Fruit fly (Drosophila melanogaster) whole organism, embryonic: ENCODE results near the gene CG43993.

ENCODE experiments used
- Asciz ChIP-seq: fragments of 200-800 bp; sonication (Bioruptor generic); optimal IDR thresholded peaks from 2 replicates; lab custom pipeline; 2017; ENCODE audit warnings: missing biosample characterization, mild to moderate bottlenecking, missing genetic modification characterization, missing genetic modification reagents
- Awh ChIP-seq: fragments of 200-800 bp; sonication (Bioruptor generic); IDR thresholded peaks from 2 replicates; pipeline ENCODE4, ENCODE4 v1.3.6; 2022; ENCODE audit warnings: missing biosample characterization, missing genetic modification characterization
- Bteb2 ChIP-seq: fragments of 200-800 bp; sonication (Bioruptor generic); optimal IDR thresholded peaks from 2 replicates; lab custom pipeline; 2016; ENCODE audit warnings: missing biosample characterization, missing genetic modification characterization
- CG10209 ChIP-seq: fragments of 200-800 bp; sonication (Bioruptor generic); optimal IDR thresholded peaks from 3 replicates; lab custom pipeline; 2017; ENCODE audit warnings: missing biosample characterization, mild to moderate bottlenecking, missing genetic modification characterization, missing genetic modification reagents
- CG10462 ChIP-seq: fragments of 200-800 bp; sonication (Bioruptor generic); optimal IDR thresholded peaks from 2 replicates; lab custom pipeline; 2016; ENCODE audit warnings: missing biosample characterization, missing genetic modification characterization
- CG11093 ChIP-seq: fragments of 200-800 bp; sonication (Bioruptor generic); IDR thresholded peaks from 3 replicates; pipeline ENCODE4 v1.3.6; 2022; ENCODE audit warnings: missing biosample characterization, missing genetic modification characterization
- CG1233 ChIP-seq: fragments of 200-800 bp; sonication (Bioruptor generic); optimal IDR thresholded peaks from 4 replicates; lab custom pipeline; 2018; ENCODE audit warnings: missing biosample characterization, mild to moderate bottlenecking, missing genetic modification characterization
- CG15011 ChIP-seq: fragments of 200-800 bp; sonication (Bioruptor generic); optimal IDR thresholded peaks from 3 replicates; lab custom pipeline; 2018; ENCODE audit warnings: missing biosample characterization, mild to moderate bottlenecking, missing genetic modification characterization
- CG1602 ChIP-seq: fragments of 200-800 bp; sonication (Bioruptor generic); optimal IDR thresholded peaks from 3 replicates; lab custom pipeline; 2016; ENCODE audit warnings: missing biosample characterization, missing genetic modification characterization
- CG17385 ChIP-seq: fragments of 200-800 bp; sonication (Bioruptor generic); optimal IDR thresholded peaks from 3 replicates; lab custom pipeline; 2018; ENCODE audit warnings: missing biosample characterization, mild to moderate bottlenecking, missing genetic modification characterization
- CG17568 ChIP-seq: fragments of 200-800 bp; sonication (Bioruptor generic); optimal IDR thresholded peaks from 2 replicates; lab custom pipeline; 2018; ENCODE audit warnings: missing biosample characterization, mild to moderate bottlenecking, missing genetic modification characterization, moderate library complexity
- CG17802 ChIP-seq: fragments of 200-800 bp; sonication (Bioruptor generic); optimal IDR thresholded peaks from 2 replicates; lab custom pipeline; 2018; ENCODE audit warnings: missing biosample characterization, mild to moderate bottlenecking, missing genetic modification characterization, moderate library complexity
- CG17912 ChIP-seq: fragments of 200-800 bp; sonication (Bioruptor generic); optimal IDR thresholded peaks from 2 replicates; lab custom pipeline; 2018; ENCODE audit warnings: missing biosample characterization, mild to moderate bottlenecking, missing genetic modification characterization
- CG18764 ChIP-seq: fragments of 200-800 bp; sonication (Bioruptor generic); optimal IDR thresholded peaks from 3 replicates; lab custom pipeline; 2016; ENCODE audit warnings: missing biosample characterization, missing genetic modification characterization
- CG30431 ChIP-seq: fragments of 200-800 bp; sonication (Bioruptor generic); optimal IDR thresholded peaks from 2 replicates; lab custom pipeline; 2017; ENCODE audit warnings: missing biosample characterization, missing genetic modification characterization
- CG31365 ChIP-seq: fragments of 200-800 bp; sonication (Bioruptor generic); optimal IDR thresholded peaks from 2 replicates; lab custom pipeline; 2018; ENCODE audit warnings: missing biosample characterization, mild to moderate bottlenecking, missing genetic modification characterization
- CG3163 ChIP-seq: fragments of 200-800 bp; sonication (Bioruptor generic); optimal IDR thresholded peaks from 3 replicates; lab custom pipeline; 2016; ENCODE audit warnings: missing biosample characterization, missing genetic modification characterization
- CG33557 ChIP-seq: fragments of 200-800 bp; sonication (Bioruptor generic); optimal IDR thresholded peaks from 2 replicates; lab custom pipeline; 2019; ENCODE audit warnings: missing biosample characterization, mild to moderate bottlenecking, missing genetic modification characterization, moderate library complexity
- CG3407 ChIP-seq: fragments of 200-800 bp; sonication (Bioruptor generic); optimal IDR thresholded peaks from 2 replicates; lab custom pipeline; 2018; ENCODE audit warnings: missing biosample characterization, mild to moderate bottlenecking, missing genetic modification characterization
- CG3726 ChIP-seq: fragments of 200-800 bp; sonication (Bioruptor generic); IDR thresholded peaks from 3 replicates; pipeline ENCODE4, ENCODE4 v1.3.6; 2022; ENCODE audit warnings: missing biosample characterization, missing genetic modification characterization
- CG6272 ChIP-seq: fragments of 200-800 bp; sonication (Bioruptor generic); IDR thresholded peaks from 2 replicates; pipeline ENCODE4 v1.3.6; 2022; ENCODE audit warnings: missing biosample characterization, missing genetic modification characterization
- CG6791 ChIP-seq: fragments of 200-800 bp; sonication (Bioruptor generic); IDR thresholded peaks from 3 replicates; pipeline ENCODE4 v1.3.6; 2022; ENCODE audit warnings: missing biosample characterization, missing genetic modification characterization; ENCODE audit not compliant: partially characterized antibody
- CG7556 ChIP-seq: fragments of 200-800 bp; sonication (Bioruptor generic); optimal IDR thresholded peaks from 2 replicates; lab custom pipeline; 2017; ENCODE audit warnings: missing biosample characterization, mild to moderate bottlenecking, missing genetic modification characterization
- CG7839 ChIP-seq: fragments of 200-800 bp; sonication (Bioruptor generic); optimal IDR thresholded peaks from 3 replicates; lab custom pipeline; 2018; ENCODE audit warnings: missing biosample characterization, mild to moderate bottlenecking, missing genetic modification characterization, moderate library complexity
- CG8089 ChIP-seq: fragments of 200-800 bp; sonication (Bioruptor generic); optimal IDR thresholded peaks from 3 replicates; lab custom pipeline; 2016; ENCODE audit warnings: missing biosample characterization, missing genetic modification characterization
- CG8359 ChIP-seq: fragments of 200-800 bp; sonication (Bioruptor generic); optimal IDR thresholded peaks from 2 replicates; lab custom pipeline; 2017; ENCODE audit warnings: missing biosample characterization, mild to moderate bottlenecking, missing genetic modification characterization, borderline replicate concordance
- CG8388 ChIP-seq: fragments of 200-800 bp; sonication (Bioruptor generic); optimal IDR thresholded peaks from 2 replicates; lab custom pipeline; 2019; ENCODE audit warnings: missing biosample characterization, mild to moderate bottlenecking, missing genetic modification characterization, moderate library complexity
- CG9437 ChIP-seq: fragments of 200-800 bp; sonication (Bioruptor generic); optimal IDR thresholded peaks from 2 replicates; lab custom pipeline; 2018; ENCODE audit warnings: missing biosample characterization, mild to moderate bottlenecking, missing genetic modification characterization
- CG9932 ChIP-seq: fragments of 200-800 bp; sonication (Bioruptor generic); IDR thresholded peaks from 2 replicates; pipeline ENCODE4 v1.3.6; 2022; ENCODE audit warnings: missing biosample characterization, missing genetic modification characterization
- CTCF ChIP-seq: fragments of 200-800 bp; sonication (Bioruptor generic); optimal IDR thresholded peaks from 2 replicates; lab custom pipeline; 2017; ENCODE audit warnings: missing biosample characterization, mild to moderate bottlenecking, missing genetic modification characterization, moderate library complexity
- D19A ChIP-seq: fragments of 200-800 bp; optimal IDR thresholded peaks from 3 replicates; lab custom pipeline; 2019; ENCODE audit warnings: missing biosample characterization, mild to moderate bottlenecking, missing genetic modification characterization, moderate library complexity
- H2.0 ChIP-seq: fragments of 200-800 bp; sonication (Bioruptor generic); IDR thresholded peaks from 2 replicates; pipeline ENCODE4 v1.3.6; 2022; ENCODE audit warnings: missing biosample characterization, missing genetic modification characterization
- Lim3 ChIP-seq: fragments of 200-800 bp; sonication (Bioruptor generic); IDR thresholded peaks from 2 replicates; pipeline ENCODE4 v1.3.6; 2022; ENCODE audit warnings: missing biosample characterization, missing genetic modification characterization
- Opbp ChIP-seq: fragments of 200-800 bp; sonication (Bioruptor generic); IDR thresholded peaks from 3 replicates; pipeline ENCODE4 v1.3.6; 2022; ENCODE audit warnings: missing biosample characterization, missing genetic modification characterization; ENCODE audit not compliant: partially characterized antibody
- Sox102F ChIP-seq: fragments of 200-800 bp; sonication (Bioruptor generic); optimal IDR thresholded peaks from 2 replicates; lab custom pipeline; 2018; ENCODE audit warnings: missing biosample characterization, mild to moderate bottlenecking, missing genetic modification characterization, moderate library complexity
- chn ChIP-seq: fragments of 200-800 bp; sonication (Bioruptor generic); optimal IDR thresholded peaks from 2 replicates; lab custom pipeline; 2016; ENCODE audit warnings: missing biosample characterization, missing genetic modification characterization
- dan ChIP-seq: fragments of 200-800 bp; sonication (Bioruptor generic); IDR thresholded peaks from 2 replicates; pipeline ENCODE4 v1.3.6; 2022; ENCODE audit warnings: missing biosample characterization, missing genetic modification characterization
- dysf ChIP-seq: fragments of 200-800 bp; sonication (Bioruptor generic); IDR thresholded peaks from 3 replicates; pipeline ENCODE4 v1.3.6; 2022; ENCODE audit warnings: missing biosample characterization, missing genetic modification characterization
- esg ChIP-seq: fragments of 200-800 bp; sonication (Bioruptor generic); conservative IDR thresholded peaks from 2 replicates; pipeline ENCODE4 v1.3.6; 2022; ENCODE audit warnings: missing biosample characterization, missing genetic modification characterization
- fd64A ChIP-seq: fragments of 200-800 bp; sonication (Bioruptor generic); optimal IDR thresholded peaks from 3 replicates; lab custom pipeline; 2018; ENCODE audit warnings: missing biosample characterization, mild to moderate bottlenecking, missing genetic modification characterization
- gce ChIP-seq: fragments of 200-800 bp; sonication (Bioruptor generic); IDR thresholded peaks from 3 replicates; pipeline ENCODE4 v1.3.6; 2022; ENCODE audit warnings: missing biosample characterization, missing genetic modification characterization
- ham ChIP-seq: fragments of 200-800 bp; sonication (Bioruptor generic); IDR thresholded peaks from 2 replicates; pipeline ENCODE4 v1.3.6; 2022; ENCODE audit warnings: missing biosample characterization, missing genetic modification characterization
- kah ChIP-seq: fragments of 200-800 bp; sonication (Bioruptor generic); optimal IDR thresholded peaks from 2 replicates; lab custom pipeline; 2018; ENCODE audit warnings: missing biosample characterization, mild to moderate bottlenecking, missing genetic modification characterization
- kni ChIP-seq: fragments of 200-800 bp; sonication (Bioruptor generic); optimal IDR thresholded peaks from 3 replicates; lab custom pipeline; 2017; ENCODE audit warnings: mild to moderate bottlenecking, missing biosample characterization, missing genetic modification reagents, missing genetic modification characterization
- maf-S ChIP-seq: fragments of 200-800 bp; sonication (Bioruptor generic); optimal IDR thresholded peaks from 2 replicates; lab custom pipeline; 2016; ENCODE audit warnings: missing biosample characterization, missing genetic modification characterization
- odd ChIP-seq: fragments of 200-800 bp; sonication (Bioruptor generic); optimal IDR thresholded peaks from 2 replicates; lab custom pipeline; 2017; ENCODE audit warnings: missing biosample characterization, mild to moderate bottlenecking, missing genetic modification characterization
- pnt ChIP-seq: fragments of 200-800 bp; sonication (Bioruptor generic); optimal IDR thresholded peaks from 3 replicates; lab custom pipeline; 2016; ENCODE audit warnings: missing biosample characterization, missing genetic modification characterization
- row ChIP-seq: fragments of 200-800 bp; sonication (Bioruptor generic); IDR thresholded peaks from 3 replicates; pipeline ENCODE4 v1.3.6; 2022; ENCODE audit warnings: missing biosample characterization, missing genetic modification characterization
- sima ChIP-seq: fragments of 200-800 bp; sonication (Bioruptor generic); optimal IDR thresholded peaks from 2 replicates; lab custom pipeline; 2016; ENCODE audit warnings: missing biosample characterization, missing genetic modification characterization
- slou ChIP-seq: fragments of 200-800 bp; sonication (Bioruptor generic); optimal IDR thresholded peaks from 3 replicates; lab custom pipeline; 2016; ENCODE audit warnings: missing biosample characterization, missing genetic modification characterization
- tna ChIP-seq: fragments of 200-800 bp; sonication (Bioruptor generic); IDR thresholded peaks from 2 replicates; pipeline ENCODE4 v1.3.6; 2022; ENCODE audit warnings: missing biosample characterization, missing genetic modification characterization; ENCODE audit not compliant: partially characterized antibody
- trh ChIP-seq: fragments of 200-800 bp; sonication (Bioruptor generic); optimal IDR thresholded peaks from 2 replicates; lab custom pipeline; 2016; ENCODE audit warnings: missing biosample characterization, missing genetic modification characterization

The CG43993 gene

DNA sequence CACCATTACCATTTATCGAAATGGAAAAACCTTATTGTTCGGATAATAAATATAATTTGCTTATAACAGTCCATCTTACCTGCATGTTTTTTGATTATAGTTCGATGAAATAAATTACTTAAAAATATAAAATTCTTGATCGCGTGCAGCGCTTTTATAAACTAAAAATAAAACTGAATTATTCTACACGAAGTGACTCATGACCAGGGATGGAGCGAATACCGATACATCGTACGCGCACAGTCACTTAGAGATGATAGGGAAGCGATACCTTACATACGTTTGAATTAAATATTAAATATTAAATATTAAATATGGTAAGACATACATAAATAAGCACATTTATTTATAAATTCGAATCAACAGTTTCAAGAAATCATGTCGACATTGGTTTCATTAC is 39.4 kb upstream of the CG43993 start, which contains the start of gene viaf (continued):
- TF ChIP-seq tna (GFP tag; lab: Robert Waterston, UW) = peak; percentile 86
- TF ChIP-seq dysf (GFP tag; lab: Robert Waterston, UW) = peak; percentile 57; the same call in 2 of the 3 replicates
- peak; percentile 42 for TF ChIP-seq CG17912 (GFP tag; lab: Kevin White, UChicago)
- no peak for TF ChIP-seq fd64A (GFP tag; lab: Kevin White, UChicago)
- TF ChIP-seq esg = no peak
- TF ChIP-seq CG8388 (GFP tag; lab: Kevin White, UChicago) = no peak
- peak; percentile 80 for TF ChIP-seq CG9932 (GFP tag; lab: Robert Waterston, UW)
- no peak for TF ChIP-seq CG1233 (GFP tag; lab: Kevin White, UChicago)
- TF ChIP-seq CG31365 (tag; lab: Kevin White, UChicago) = no peak
- TF ChIP-seq CG17802 (tag; lab: Kevin White, UChicago) = no peak
- TF ChIP-seq Asciz (GFP tag; lab: Kevin White, UChicago) = no peak
- TF ChIP-seq Awh (GFP tag; lab: Robert Waterston, UW) = no peak
- TF ChIP-seq CG10462 (GFP tag; lab: Kevin White, UChicago) = peak; percentile 23
- peak; percentile 95 for TF ChIP-seq CG6791 (GFP tag; lab: Robert Waterston, UW)
- TF ChIP-seq CG17385 (GFP tag; lab: Kevin White, UChicago) = no peak
- TF ChIP-seq CG7556 (GFP tag; lab: Kevin White, UChicago) = no peak
- TF ChIP-seq dan = no peak
- no peak for TF ChIP-seq kni (GFP tag; lab: Kevin White, UChicago)
- TF ChIP-seq pnt = no peak
- TF ChIP-seq Sox102F = peak; percentile 51
- no peak for TF ChIP-seq CG8359 (GFP tag; lab: Kevin White, UChicago)
- TF ChIP-seq Bteb2 (GFP tag; lab: Kevin White, UChicago) = no peak
- TF ChIP-seq CG17568 = no peak
- TF ChIP-seq H2.0 = peak; percentile 42; the same call in 1 of the 2 replicates
- TF ChIP-seq slou (GFP tag; lab: Kevin White, UChicago) = peak; percentile 27
- TF ChIP-seq odd (GFP tag; lab: Kevin White, UChicago) = no peak
- peak; percentile 97 for TF ChIP-seq Opbp (GFP tag; lab: Robert Waterston, UW)
- no peak for TF ChIP-seq CG3726 (GFP tag; lab: Robert Waterston, UW)
- TF ChIP-seq chn (GFP tag; lab: Kevin White, UChicago) = peak; percentile 1
- no peak for TF ChIP-seq CG15011 (GFP tag; lab: Kevin White, UChicago)
- no peak for TF ChIP-seq sima
- no peak for TF ChIP-seq CG30431 (GFP tag; lab: Kevin White, UChicago)
- peak; percentile 86 for TF ChIP-seq row
- no peak for TF ChIP-seq CG8089
- TF ChIP-seq CG3407 (GFP tag; lab: Kevin White, UChicago) = no peak
- TF ChIP-seq kah (GFP tag; lab: Kevin White, UChicago) = no peak
- no peak for TF ChIP-seq CG7839 (tag; lab: Kevin White, UChicago)
- TF ChIP-seq D19A (tag; lab: Kevin White, UChicago) = no peak
- TF ChIP-seq Lim3 (GFP tag; lab: Robert Waterston, UW) = no peak
- peak; percentile 42 for TF ChIP-seq CG33557 (GFP tag; lab: Kevin White, UChicago)
- TF ChIP-seq ham = no peak
- TF ChIP-seq CG10209 (GFP tag; lab: Kevin White, UChicago) = peak; percentile 35
- no peak for TF ChIP-seq CG3163 (GFP tag; lab: Kevin White, UChicago)
- peak; percentile 49 for TF ChIP-seq CTCF (GFP tag; lab: Kevin White, UChicago)
- no peak for TF ChIP-seq trh (GFP tag; lab: Kevin White, UChicago)
- no peak for TF ChIP-seq maf-S (GFP tag; lab: Kevin White, UChicago)
- peak; percentile 63 for TF ChIP-seq CG1602 (GFP tag; lab: Kevin White, UChicago)
- TF ChIP-seq CG11093 (GFP tag; lab: Robert Waterston, UW) = no peak
- TF ChIP-seq CG6272 = peak; percentile 34
- no peak for TF ChIP-seq gce (GFP tag; lab: Robert Waterston, UW)
- TF ChIP-seq CG18764 (GFP tag; lab: Kevin White, UChicago) = peak; percentile 67
- TF ChIP-seq CG9437 (GFP tag; lab: Kevin White, UChicago) = no peak
